Fruit fly (Drosophila melanogaster) whole organism, embryonic: Measurements from ENCODE around the gene lilli.

Experiments
- Awh ChIP-seq: fragments of 200-800 bp; sonication (Bioruptor generic); IDR thresholded peaks from 2 replicates; pipeline ENCODE4, ENCODE4 v1.3.6; 2022; ENCODE audit warnings: missing biosample characterization, missing genetic modification characterization
- BtbVII ChIP-seq: fragments of 200-800 bp; sonication (Bioruptor generic); optimal IDR thresholded peaks from 3 replicates; lab custom pipeline; 2017; ENCODE audit warnings: missing biosample characterization, mild to moderate bottlenecking, missing genetic modification characterization
- CG10366 ChIP-seq: fragments of 200-800 bp; sonication (Bioruptor generic); IDR thresholded peaks from 2 replicates; pipeline ENCODE4 v1.3.6; 2022; ENCODE audit warnings: missing biosample characterization, missing genetic modification characterization
- CG10959 ChIP-seq: fragments of 200-800 bp; sonication (Bioruptor generic); IDR thresholded peaks from 2 replicates; pipeline ENCODE4 v1.3.6; 2022; ENCODE audit warnings: missing biosample characterization, missing genetic modification characterization
- CG11093 ChIP-seq: fragments of 200-800 bp; sonication (Bioruptor generic); IDR thresholded peaks from 3 replicates; pipeline ENCODE4 v1.3.6; 2022; ENCODE audit warnings: missing biosample characterization, missing genetic modification characterization
- CG12942 ChIP-seq: fragments of 200-800 bp; sonication (Bioruptor generic); optimal IDR thresholded peaks from 3 replicates; lab custom pipeline; 2016; ENCODE audit warnings: missing biosample characterization, missing genetic modification characterization
- CG1529 ChIP-seq: fragments of 200-800 bp; sonication (Bioruptor generic); optimal IDR thresholded peaks from 3 replicates; lab custom pipeline; 2018; ENCODE audit warnings: missing biosample characterization, missing genetic modification characterization
- CG15696 ChIP-seq: fragments of 200-800 bp; sonication (Bioruptor generic); optimal IDR thresholded peaks from 2 replicates; lab custom pipeline; 2019; ENCODE audit warnings: missing biosample characterization, mild to moderate bottlenecking, missing genetic modification characterization, moderate library complexity
- CG1647 ChIP-seq: fragments of 200-800 bp; sonication (Bioruptor generic); optimal IDR thresholded peaks from 3 replicates; lab custom pipeline; 2016; ENCODE audit warnings: missing biosample characterization, missing genetic modification characterization
- CG17612 ChIP-seq: fragments of 200-800 bp; sonication (Bioruptor generic); IDR thresholded peaks from 2 replicates; pipeline ENCODE4 v1.3.6; 2022; ENCODE audit warnings: missing biosample characterization, missing genetic modification characterization
- CG18619 ChIP-seq: fragments of 200-800 bp; sonication (Bioruptor generic); optimal IDR thresholded peaks from 3 replicates; lab custom pipeline; 2017; ENCODE audit warnings: missing biosample characterization, mild to moderate bottlenecking, missing genetic modification characterization
- CG3065 ChIP-seq: fragments of 200-800 bp; sonication (Bioruptor generic); optimal IDR thresholded peaks from 2 replicates; lab custom pipeline; 2016; ENCODE audit warnings: missing biosample characterization, missing genetic modification characterization
- CG3407 ChIP-seq: fragments of 200-800 bp; sonication (Bioruptor generic); optimal IDR thresholded peaks from 2 replicates; lab custom pipeline; 2018; ENCODE audit warnings: missing biosample characterization, mild to moderate bottlenecking, missing genetic modification characterization
- CG4282 ChIP-seq: fragments of 200-800 bp; sonication (Bioruptor generic); optimal IDR thresholded peaks from 2 replicates; lab custom pipeline; 2016; ENCODE audit warnings: missing biosample characterization, missing genetic modification characterization
- CG4360 ChIP-seq: fragments of 200-800 bp; sonication (Bioruptor generic); IDR thresholded peaks from 2 replicates; pipeline ENCODE4 v1.3.6; 2022; ENCODE audit warnings: missing biosample characterization, missing genetic modification characterization
- CG8290 ChIP-seq, 3 experiments: fragments of 200-800 bp; sonication (Bioruptor generic); optimal IDR thresholded peaks; 2 replicates each; lab custom pipeline; 2016 to 2019; ENCODE audit warnings: missing biosample characterization in 3 of 3, missing genetic modification characterization in 3 of 3, mild to moderate bottlenecking in 2 of 3, moderate library complexity in 1 of 3
- CG9727 ChIP-seq: fragments of 200-800 bp; sonication (Bioruptor generic); optimal IDR thresholded peaks from 3 replicates; lab custom pipeline; 2017; ENCODE audit warnings: missing biosample characterization, mild to moderate bottlenecking, missing genetic modification characterization
- Dip2 ChIP-seq: fragments of 200-800 bp; sonication (Bioruptor generic); IDR thresholded peaks from 2 replicates; pipeline ENCODE4 v1.3.6; 2022; ENCODE audit warnings: missing biosample characterization, missing genetic modification characterization
- Dp ChIP-seq: fragments of 200-800 bp; sonication (Bioruptor generic); optimal IDR thresholded peaks from 2 replicates; lab custom pipeline; 2018; ENCODE audit warnings: missing biosample characterization, mild to moderate bottlenecking, missing genetic modification characterization, moderate library complexity
- H2.0 ChIP-seq: fragments of 200-800 bp; sonication (Bioruptor generic); IDR thresholded peaks from 2 replicates; pipeline ENCODE4 v1.3.6; 2022; ENCODE audit warnings: missing biosample characterization, missing genetic modification characterization
- Hand ChIP-seq: fragments of 200-800 bp; sonication (Bioruptor generic); optimal IDR thresholded peaks from 2 replicates; lab custom pipeline; 2017; ENCODE audit warnings: mild to moderate bottlenecking, missing biosample characterization, missing genetic modification reagents, missing genetic modification characterization
- Hr51 ChIP-seq, 2 experiments: fragments of 200-800 bp; sonication (Bioruptor generic); optimal IDR thresholded peaks; 2 replicates in 1 of 2; 3 replicates in 1 of 2; lab custom pipeline; 2016 to 2018; ENCODE audit warnings: missing biosample characterization in 2 of 2, missing genetic modification characterization in 2 of 2, mild to moderate bottlenecking in 1 of 2, moderate library complexity in 1 of 2
- Hsf ChIP-seq: fragments of 200-800 bp; sonication (Bioruptor generic); optimal IDR thresholded peaks from 3 replicates; lab custom pipeline; 2016; ENCODE audit warnings: missing biosample characterization, missing genetic modification characterization
- Lpt ChIP-seq: fragments of >200 bp; optimal IDR thresholded peaks from 2 replicates; lab custom pipeline; 2018; ENCODE audit warnings: missing biosample characterization, missing genetic modification characterization
- Meics ChIP-seq: fragments of 200-800 bp; sonication (Bioruptor generic); optimal IDR thresholded peaks from 2 replicates; lab custom pipeline; 2017; ENCODE audit warnings: missing biosample characterization, mild to moderate bottlenecking, missing genetic modification characterization
- NC2α ChIP-seq: fragments of 200-800 bp; sonication (Bioruptor generic); optimal IDR thresholded peaks from 2 replicates; lab custom pipeline; 2016; ENCODE audit warnings: missing biosample characterization, missing genetic modification characterization
- NC2β ChIP-seq: fragments of 200-800 bp; sonication (Bioruptor generic); optimal IDR thresholded peaks from 2 replicates; lab custom pipeline; 2016; ENCODE audit warnings: missing biosample characterization, missing genetic modification characterization
- Side ChIP-seq: fragments of 200-800 bp; sonication (Bioruptor generic); optimal IDR thresholded peaks from 2 replicates; lab custom pipeline; 2016; ENCODE audit warnings: missing biosample characterization, missing genetic modification characterization
- ap ChIP-seq: fragments of 200-800 bp; sonication (Bioruptor generic); IDR thresholded peaks from 2 replicates; pipeline ENCODE4 v1.3.6; 2022; ENCODE audit warnings: missing biosample characterization, missing genetic modification characterization
- ash1 ChIP-seq: fragments of 200-800 bp; sonication (Bioruptor generic); optimal IDR thresholded peaks from 2 replicates; lab custom pipeline; 2018; ENCODE audit warnings: missing biosample characterization, mild to moderate bottlenecking, missing genetic modification characterization
- cg ChIP-seq: fragments of 200-800 bp; sonication (Bioruptor generic); optimal IDR thresholded peaks from 3 replicates; lab custom pipeline; 2019; ENCODE audit warnings: missing biosample characterization, mild to moderate bottlenecking, missing genetic modification characterization, moderate library complexity
- eyg ChIP-seq: fragments of 200-800 bp; sonication (Bioruptor generic); optimal IDR thresholded peaks from 3 replicates; lab custom pipeline; 2016; ENCODE audit warnings: missing biosample characterization, missing genetic modification characterization
- gce ChIP-seq: fragments of 200-800 bp; sonication (Bioruptor generic); IDR thresholded peaks from 3 replicates; pipeline ENCODE4 v1.3.6; 2022; ENCODE audit warnings: missing biosample characterization, missing genetic modification characterization
- grau ChIP-seq: fragments of 200-800 bp; optimal IDR thresholded peaks from 3 replicates; lab custom pipeline; 2019; ENCODE audit warnings: missing biosample characterization, mild to moderate bottlenecking, missing genetic modification characterization, moderate library complexity
- ham ChIP-seq: fragments of 200-800 bp; sonication (Bioruptor generic); IDR thresholded peaks from 2 replicates; pipeline ENCODE4 v1.3.6; 2022; ENCODE audit warnings: missing biosample characterization, missing genetic modification characterization
- hth ChIP-seq: fragments of >200 bp; optimal IDR thresholded peaks from 2 replicates; lab custom pipeline; 2017; ENCODE audit warnings: inconsistent platforms
- lbe ChIP-seq: fragments of 200-800 bp; sonication (Bioruptor generic); optimal IDR thresholded peaks from 2 replicates; lab custom pipeline; 2016; ENCODE audit warnings: missing biosample characterization, mild to moderate bottlenecking, missing genetic modification characterization
- lov ChIP-seq, 2 experiments: fragments of 200-800 bp in 1 of 2; fragments of >200 bp in 1 of 2; sonication (Bioruptor generic) in 1 of 2; IDR thresholded peaks in 1 of 2; optimal IDR thresholded peaks in 1 of 2; 2 replicates in 1 of 2; 3 replicates in 1 of 2; pipeline versions ENCODE4 v1.3.6 to Lab custom; 2017 to 2022; ENCODE audit warnings: missing biosample characterization in 1 of 2, missing genetic modification characterization in 1 of 2
- mam ChIP-seq: fragments of 200-800 bp; sonication (Bioruptor generic); optimal IDR thresholded peaks from 3 replicates; lab custom pipeline; 2016; ENCODE audit warnings: missing biosample characterization, missing genetic modification characterization
- nerfin-2 ChIP-seq: fragments of 200-800 bp; sonication (Bioruptor generic); IDR thresholded peaks from 2 replicates; pipeline ENCODE4 v1.3.6; 2022; ENCODE audit warnings: missing biosample characterization, missing genetic modification characterization; ENCODE audit not compliant: partially characterized antibody
- nom ChIP-seq: fragments of 200-800 bp; sonication (Bioruptor generic); optimal IDR thresholded peaks from 2 replicates; lab custom pipeline; 2017; ENCODE audit warnings: missing biosample characterization, missing genetic modification characterization, mild to moderate bottlenecking, moderate library complexity, missing genetic modification reagents
- psq ChIP-seq: fragments of 200-800 bp; sonication (Bioruptor generic); optimal IDR thresholded peaks from 2 replicates; lab custom pipeline; 2017; ENCODE audit warnings: missing biosample characterization, missing genetic modification characterization
- seq ChIP-seq: fragments of 200-800 bp; sonication (Bioruptor generic); IDR thresholded peaks from 2 replicates; pipeline ENCODE4 v1.3.6; 2022; ENCODE audit warnings: missing biosample characterization, missing genetic modification characterization
- sim ChIP-seq: fragments of 200-800 bp; sonication (Bioruptor generic); IDR thresholded peaks from 2 replicates; pipeline ENCODE4 v1.3.6; 2022; ENCODE audit warnings: missing biosample characterization, missing genetic modification characterization
- slou ChIP-seq: fragments of 200-800 bp; sonication (Bioruptor generic); optimal IDR thresholded peaks from 3 replicates; lab custom pipeline; 2016; ENCODE audit warnings: missing biosample characterization, missing genetic modification characterization
- sna ChIP-seq: fragments of 200-800 bp; sonication (Bioruptor generic); IDR thresholded peaks from 2 replicates; pipeline ENCODE4 v1.3.6; 2022; ENCODE audit warnings: missing biosample characterization, missing genetic modification characterization; ENCODE audit not compliant: partially characterized antibody
- trem ChIP-seq: fragments of 200-800 bp; optimal IDR thresholded peaks from 3 replicates; lab custom pipeline; 2019; ENCODE audit warnings: missing biosample characterization, mild to moderate bottlenecking, missing genetic modification characterization, moderate library complexity
- vfl ChIP-seq: fragments of 200-800 bp; sonication (Bioruptor generic); optimal IDR thresholded peaks from 2 replicates; lab custom pipeline; 2016; ENCODE audit warnings: missing biosample characterization, missing genetic modification characterization
- yki ChIP-seq: fragments of >200 bp; optimal IDR thresholded peaks from 3 replicates; lab custom pipeline; 2018
- zen ChIP-seq: fragments of 200-800 bp; sonication (Bioruptor generic); optimal IDR thresholded peaks from 3 replicates; lab custom pipeline; 2018; ENCODE audit warnings: missing biosample characterization, mild to moderate bottlenecking, missing genetic modification characterization, moderate library complexity

Gene lilli

DNA sequence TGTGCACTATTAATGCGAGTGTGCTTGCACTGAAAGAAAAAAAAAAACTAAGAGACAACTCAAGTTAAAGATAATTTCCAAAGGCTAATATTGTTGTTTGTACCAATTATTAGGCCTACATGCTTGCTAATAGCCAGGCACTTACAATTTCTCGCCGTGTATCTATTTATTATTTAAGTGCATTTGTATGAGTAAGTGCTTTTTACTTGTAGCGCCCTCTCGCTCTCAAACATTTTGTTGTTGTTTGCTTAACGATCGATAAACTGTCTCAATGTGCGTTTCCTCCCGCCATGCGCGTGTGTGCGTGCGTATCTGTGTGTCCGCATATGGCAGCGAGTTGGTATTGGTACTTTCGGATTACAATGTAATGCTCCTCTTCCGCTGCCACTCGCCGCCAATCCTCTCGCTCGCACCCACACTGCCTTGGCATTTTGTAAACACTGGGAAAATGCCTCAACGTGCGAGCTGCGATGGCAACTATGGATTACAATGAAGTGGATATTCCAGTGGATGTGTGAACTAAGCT is 11.4 kb downstream of the lilli start:
- TF ChIP-seq ap (GFP tag; lab: Robert Waterston, UW): peak; percentile 73
- no peak; the same call in 1 of the 2 replicates for TF ChIP-seq CG17612 (GFP tag; lab: Robert Waterston, UW)
- TF ChIP-seq Hand (GFP tag; lab: Kevin White, UChicago): peak; percentile 46
- peak; percentile 96 for TF ChIP-seq CG4360 (GFP tag; lab: Robert Waterston, UW)
- TF ChIP-seq CG10366 (GFP tag; lab: Robert Waterston, UW): peak; percentile 81
- TF ChIP-seq Dp: no peak
- peak; percentile 74 for TF ChIP-seq eyg (GFP tag; lab: Kevin White, UChicago)
- TF ChIP-seq zen: peak; percentile 70
- TF ChIP-seq trem (tag; lab: Kevin White, UChicago): peak; percentile 56
- TF ChIP-seq CG1647: peak; percentile 75
- peak; percentile 77 for TF ChIP-seq CG11093
- peak; percentile 36 for TF ChIP-seq CG15696 (tag; lab: Kevin White, UChicago)
- peak; percentile 76 for TF ChIP-seq CG3407 (GFP tag; lab: Kevin White, UChicago)
- no peak for TF ChIP-seq ham
- no peak for TF ChIP-seq nom (GFP tag; lab: Kevin White, UChicago)
- peak; percentile 91 for TF ChIP-seq NC2β (GFP tag; lab: Kevin White, UChicago)
- peak; percentile 85 for TF ChIP-seq slou (GFP tag; lab: Kevin White, UChicago)
- TF ChIP-seq Meics (GFP tag; lab: Kevin White, UChicago): peak; percentile 73
- TF ChIP-seq nerfin-2: no peak
- TF ChIP-seq cg: peak; percentile 94
- TF ChIP-seq BtbVII (GFP tag; lab: Kevin White, UChicago): peak; percentile 21
- peak; percentile 76 for TF ChIP-seq Side (GFP tag; lab: Kevin White, UChicago)
- peak; percentile 75 for TF ChIP-seq mam
- no peak for TF ChIP-seq Dip2 (GFP tag; lab: Robert Waterston, UW)
- peak; percentile 66; the same call in 1 of the 2 replicates for TF ChIP-seq seq
- TF ChIP-seq Awh (GFP tag; lab: Robert Waterston, UW): peak; percentile 78
- peak; percentile 42 for TF ChIP-seq psq (GFP tag; lab: Kevin White, UChicago)
- peak; percentile 90 for TF ChIP-seq Hsf
- peak; percentile 72 for TF ChIP-seq CG10959 (GFP tag; lab: Robert Waterston, UW)
- peak; percentile 81 for TF ChIP-seq CG9727 (GFP tag; lab: Kevin White, UChicago)
- TF ChIP-seq H2.0 (GFP tag; lab: Robert Waterston, UW): peak; percentile 82
- TF ChIP-seq hth (lab: Kevin White, UChicago): no peak
- TF ChIP-seq grau (tag; lab: Kevin White, UChicago): peak; percentile 58
- peak; percentile 82 for TF ChIP-seq CG12942 (GFP tag; lab: Kevin White, UChicago)
- TF ChIP-seq sna (GFP tag; lab: Robert Waterston, UW): peak; percentile 20; the same call in 1 of the 2 replicates
- peak; percentile 70 for TF ChIP-seq CG18619 (GFP tag; lab: Kevin White, UChicago)
- TF ChIP-seq lov (optimal IDR thresholded peaks at IDR 0.05; lab: Kevin White, UChicago): no peak
- no peak; the same call in 2 of the 3 replicates for TF ChIP-seq lov (GFP tag; IDR thresholded peaks at IDR 0.05; lab: Robert Waterston, UW)
- TF ChIP-seq CG3065: peak; percentile 72
- peak; percentile 69 for TF ChIP-seq CG1529 (GFP tag; lab: Kevin White, UChicago)
- TF ChIP-seq lbe (GFP tag; lab: Kevin White, UChicago): no peak
- TF ChIP-seq CG4282 (GFP tag; lab: Kevin White, UChicago): no peak
- TF ChIP-seq CG8290 (GFP tag; optimal IDR thresholded peaks at IDR 0.05; lab: Kevin White, UChicago): peak; percentile 41
- no peak for TF ChIP-seq CG8290 (tag; optimal IDR thresholded peaks at IDR 0.05; lab: Kevin White, UChicago)
- peak; percentile 78; the same call in 2 of the 3 replicates for TF ChIP-seq gce (GFP tag; lab: Robert Waterston, UW)
- peak; percentile 77 for TF ChIP-seq NC2α (GFP tag; lab: Kevin White, UChicago)
- peak; percentile 48 to 74 for TF ChIP-seq Hr51 (GFP tag; optimal IDR thresholded peaks at IDR 0.05; lab: Kevin White, UChicago)
- TF ChIP-seq vfl (GFP tag; lab: Kevin White, UChicago): peak; percentile 48
- peak; percentile 82 for TF ChIP-seq sim (GFP tag; lab: Robert Waterston, UW)
- no peak for TF ChIP-seq Lpt (GFP tag; lab: Kevin White, UChicago)
- no peak for TF ChIP-seq ash1 (GFP tag; lab: Kevin White, UChicago)
- TF ChIP-seq yki: no peak
